Fruit fly (Drosophila melanogaster) whole organism, wandering third instar larva: ENCODE results near the gene CG17839.

Source experiments
- Abd-B ChIP-seq: fragments of >200 bp; optimal IDR thresholded peaks from 2 replicates; lab custom pipeline; 2017; ENCODE audit warnings: missing biosample characterization, missing genetic modification characterization
- CG32264 ChIP-seq: fragments of 200-800 bp; sonication (Bioruptor generic); optimal IDR thresholded peaks from 2 replicates; lab custom pipeline; 2016; ENCODE audit warnings: missing biosample characterization, missing genetic modification characterization
- CG9705 ChIP-seq: fragments of 200-800 bp; sonication (Bioruptor generic); optimal IDR thresholded peaks from 2 replicates; lab custom pipeline; 2018; ENCODE audit warnings: missing biosample characterization, mild to moderate bottlenecking, missing genetic modification characterization
- CrebA ChIP-seq: fragments of 200-800 bp; sonication (Bioruptor generic); optimal IDR thresholded peaks from 2 replicates; lab custom pipeline; 2016; ENCODE audit warnings: missing biosample characterization, mild to moderate bottlenecking, missing genetic modification characterization, borderline replicate concordance
- Dfd ChIP-seq: fragments of >200 bp; optimal IDR thresholded peaks from 2 replicates; lab custom pipeline; 2017; ENCODE audit warnings: missing biosample characterization, missing genetic modification characterization
- Dif ChIP-seq: fragments of 200-275, 200-300 bp; sonication (Bioruptor generic); optimal IDR thresholded peaks from 2 replicates; lab custom pipeline; 2018; ENCODE audit warnings: missing biosample characterization, missing genetic modification characterization; ENCODE audit not compliant: partially characterized antibody
- GATAd ChIP-seq: sonication (Bioruptor generic); optimal IDR thresholded peaks from 2 replicates; lab custom pipeline; 2016; ENCODE audit warnings: missing biosample characterization, missing genetic modification characterization
- HLH106 ChIP-seq: fragments of 200-800 bp; optimal IDR thresholded peaks from 3 replicates; lab custom pipeline; 2019; ENCODE audit warnings: missing biosample characterization, mild to moderate bottlenecking, missing genetic modification characterization, moderate library complexity
- Hnf4 ChIP-seq: fragments of 200-800 bp; sonication (Bioruptor generic); optimal IDR thresholded peaks from 2 replicates; lab custom pipeline; 2016; ENCODE audit warnings: missing biosample characterization, mild to moderate bottlenecking, missing genetic modification characterization
- Hr78 ChIP-seq: fragments of >200 bp; optimal IDR thresholded peaks from 2 replicates; lab custom pipeline; 2017; ENCODE audit warnings: missing biosample characterization, missing genetic modification characterization
- Hr83 ChIP-seq: fragments of 200-300 bp; sonication (Bioruptor generic); optimal IDR thresholded peaks from 2 replicates; lab custom pipeline; 2016; ENCODE audit warnings: missing biosample characterization, mild to moderate bottlenecking, missing genetic modification characterization, moderate library complexity; ENCODE audit not compliant: poor library complexity, severe bottlenecking
- Jra ChIP-seq: sonication (Bioruptor generic); optimal IDR thresholded peaks from 2 replicates; lab custom pipeline; 2016; ENCODE audit warnings: missing biosample characterization, missing genetic modification characterization
- Mio ChIP-seq: sonication (Bioruptor generic); optimal IDR thresholded peaks from 2 replicates; lab custom pipeline; 2016; ENCODE audit warnings: missing biosample characterization, missing genetic modification characterization
- Myc ChIP-seq: fragments of >200 bp; optimal IDR thresholded peaks from 2 replicates; lab custom pipeline; 2017
- N ChIP-seq: fragments of >200 bp; optimal IDR thresholded peaks from 2 replicates; lab custom pipeline; 2018; ENCODE audit warnings: missing biosample characterization, missing external identifiers, missing genetic modification characterization
- OdsH ChIP-seq: fragments of 200-800 bp; sonication (Bioruptor generic); optimal IDR thresholded peaks from 2 replicates; lab custom pipeline; 2016; ENCODE audit warnings: missing biosample characterization, mild to moderate bottlenecking, missing genetic modification characterization
- Rel ChIP-seq, 2 experiments: fragments of 200-800 bp; sonication (Bioruptor generic) in 1 of 2; optimal IDR thresholded peaks; 2 replicates in 1 of 2; 3 replicates in 1 of 2; lab custom pipeline; 2016 to 2019; ENCODE audit warnings: mild to moderate bottlenecking in 2 of 2, missing biosample characterization in 2 of 2, missing genetic modification characterization in 2 of 2, moderate library complexity in 1 of 2
- Sp1 ChIP-seq: fragments of 200-800 bp; sonication (Bioruptor generic); optimal IDR thresholded peaks from 3 replicates; lab custom pipeline; 2019; ENCODE audit warnings: missing biosample characterization, mild to moderate bottlenecking, missing genetic modification characterization, moderate library complexity
- Vsx2 ChIP-seq: fragments of 200-300, 225-300 bp; sonication (Bioruptor generic); optimal IDR thresholded peaks from 2 replicates; lab custom pipeline; 2018; ENCODE audit warnings: missing biosample characterization, missing genetic modification characterization; ENCODE audit not compliant: partially characterized antibody
- br ChIP-seq: fragments of 200-800 bp; sonication (Bioruptor generic); optimal IDR thresholded peaks from 2 replicates; lab custom pipeline; 2016; ENCODE audit warnings: missing biosample characterization, missing genetic modification characterization
- brk ChIP-seq: fragments of 200-800 bp; sonication (Bioruptor generic); optimal IDR thresholded peaks from 2 replicates; lab custom pipeline; 2016; ENCODE audit warnings: missing biosample characterization, mild to moderate bottlenecking, missing genetic modification characterization
- dl ChIP-seq, 2 experiments: fragments of 175-275, 200-275 bp in 1 of 2; fragments of 200-275 bp in 1 of 2; sonication (Bioruptor generic); optimal IDR thresholded peaks; lab custom pipeline; 2018; ENCODE audit warnings: mild to moderate bottlenecking in 2 of 2, missing biosample characterization in 2 of 2, missing genetic modification characterization in 2 of 2, moderate library complexity in 2 of 2; ENCODE audit not compliant: partially characterized antibody in 2 of 2, insufficient read depth in 1 of 2
- dmrt93B ChIP-seq: fragments of 200-800 bp; sonication (Bioruptor generic); optimal IDR thresholded peaks from 2 replicates; lab custom pipeline; 2018; ENCODE audit warnings: missing biosample characterization, mild to moderate bottlenecking, missing genetic modification characterization
- dsf ChIP-seq: sonication (Bioruptor generic); optimal IDR thresholded peaks from 2 replicates; lab custom pipeline; 2016; ENCODE audit warnings: missing biosample characterization, missing genetic modification characterization, borderline replicate concordance
- ey ChIP-seq: fragments of 200-800 bp; sonication (Bioruptor generic); optimal IDR thresholded peaks from 2 replicates; lab custom pipeline; 2016; ENCODE audit warnings: missing biosample characterization, missing genetic modification characterization
- foxo ChIP-seq, 2 experiments: fragments of 200-800 bp; sonication (Bioruptor generic); optimal IDR thresholded peaks; 2 replicates in 1 of 2; 3 replicates in 1 of 2; lab custom pipeline; 2016 to 2017; ENCODE audit warnings: missing biosample characterization in 2 of 2, missing genetic modification characterization in 2 of 2
- fru ChIP-seq: fragments of 200-800 bp; sonication (Bioruptor generic); optimal IDR thresholded peaks from 3 replicates; lab custom pipeline; 2016; ENCODE audit warnings: missing biosample characterization, mild to moderate bottlenecking, missing genetic modification characterization
- h ChIP-seq: fragments of 200-800 bp; sonication (Bioruptor generic); optimal IDR thresholded peaks from 3 replicates; lab custom pipeline; 2016; ENCODE audit warnings: missing biosample characterization, mild to moderate bottlenecking, missing genetic modification characterization
- jim ChIP-seq: fragments of 175-275, 200-325 bp; sonication (Bioruptor generic); optimal IDR thresholded peaks from 2 replicates; lab custom pipeline; 2016; ENCODE audit warnings: missing biosample characterization, mild to moderate bottlenecking, missing genetic modification characterization
- lola ChIP-seq: fragments of >200 bp; optimal IDR thresholded peaks from 2 replicates; lab custom pipeline; 2017; ENCODE audit warnings: missing biosample characterization, missing genetic modification characterization
- pan ChIP-seq: fragments of >200 bp; optimal IDR thresholded peaks from 2 replicates; lab custom pipeline; 2017
- psq ChIP-seq: fragments of 200-800 bp; sonication (Bioruptor generic); optimal IDR thresholded peaks from 3 replicates; lab custom pipeline; 2017; ENCODE audit warnings: missing biosample characterization, mild to moderate bottlenecking, missing genetic modification characterization, moderate library complexity
- rgr ChIP-seq: fragments of 200-800 bp; sonication (Bioruptor generic); optimal IDR thresholded peaks from 3 replicates; lab custom pipeline; 2016; ENCODE audit warnings: missing biosample characterization, mild to moderate bottlenecking, missing genetic modification characterization
- sage ChIP-seq: fragments of 200-800 bp; sonication (Bioruptor generic); optimal IDR thresholded peaks from 2 replicates; lab custom pipeline; 2016; ENCODE audit warnings: missing biosample characterization, mild to moderate bottlenecking, missing genetic modification characterization
- sv ChIP-seq: fragments of 200-800 bp; sonication (Bioruptor generic); optimal IDR thresholded peaks from 3 replicates; lab custom pipeline; 2016; ENCODE audit warnings: missing biosample characterization, missing genetic modification characterization
- tai ChIP-seq: sonication (Bioruptor generic); optimal IDR thresholded peaks from 2 replicates; lab custom pipeline; 2016; ENCODE audit warnings: missing biosample characterization, missing genetic modification characterization
- usp ChIP-seq: fragments of >200 bp; optimal IDR thresholded peaks from 2 replicates; lab custom pipeline; 2017; ENCODE audit warnings: missing biosample characterization, missing genetic modification characterization
- woc ChIP-seq: sonication (Bioruptor generic); optimal IDR thresholded peaks from 2 replicates; lab custom pipeline; 2016; ENCODE audit warnings: missing biosample characterization, mild to moderate bottlenecking, missing genetic modification characterization

Gene CG17839

DNA sequence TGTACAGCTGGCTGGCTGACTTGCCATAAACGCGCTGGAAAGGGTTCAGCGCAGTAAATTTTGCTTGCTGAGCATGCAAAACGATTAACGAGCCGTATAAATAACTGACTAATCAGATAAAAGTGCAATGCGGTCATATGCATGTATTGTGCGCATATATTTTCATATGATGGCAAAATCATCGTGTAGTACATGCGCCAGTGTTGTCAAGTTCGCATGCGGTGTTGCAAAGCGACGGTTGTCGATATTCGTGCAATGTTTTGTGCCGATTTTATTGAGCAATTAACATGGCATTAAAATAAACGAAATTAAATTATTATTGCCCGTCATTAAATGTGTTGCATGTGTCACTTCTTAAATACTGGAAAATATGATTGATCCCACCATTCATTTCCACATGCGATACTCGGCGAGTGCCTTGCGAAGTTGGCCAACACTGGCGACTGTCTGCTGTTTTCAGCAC is 14.8 kb upstream of the CG17839 start:
- TF ChIP-seq Myc (lab: Kevin White, UChicago) (peak; percentile 78), sage (GFP tag; lab: Kevin White, UChicago) (peak; percentile 81), Dif (GFP tag; lab: Kevin White, UChicago) (no peak), Vsx2 (GFP tag; lab: Kevin White, UChicago) (no peak), Jra (GFP tag; lab: Kevin White, UChicago) (peak; percentile 89), brk (peak; percentile 88), GATAd (GFP tag; lab: Kevin White, UChicago) (peak; percentile 88), tai (GFP tag; lab: Kevin White, UChicago) (no peak), Hnf4 (peak; percentile 95), HLH106 (tag; lab: Kevin White, UChicago) (peak; percentile 79), Abd-B (GFP tag; lab: Kevin White, UChicago) (no peak), Sp1 (GFP tag; lab: Kevin White, UChicago) (peak; percentile 71), ey (GFP tag; lab: Kevin White, UChicago) (peak; percentile 87), CG9705 (GFP tag; lab: Kevin White, UChicago) (peak; percentile 80), CG32264 (peak; percentile 74), N (no peak), sv (GFP tag; lab: Kevin White, UChicago) (peak; percentile 54), dmrt93B (GFP tag; lab: Kevin White, UChicago) (peak; percentile 75), rgr (GFP tag; lab: Kevin White, UChicago) (peak; percentile 91), Mio (GFP tag; lab: Kevin White, UChicago) (peak; percentile 44), Rel (GFP tag; optimal IDR thresholded peaks at IDR 0.05; lab: Kevin White, UChicago) (no peak), Rel (tag; optimal IDR thresholded peaks at IDR 0.05; lab: Kevin White, UChicago) (peak; percentile 81), h (GFP tag; lab: Kevin White, UChicago) (peak; percentile 92), Hr83 (GFP tag; lab: Kevin White, UChicago) (peak; percentile 83), dl (GFP tag; optimal IDR thresholded peaks at IDR 0.05; lab: Kevin White, UChicago; ENCODE audit: insufficient read depth in 1 of 2, partially characterized antibody in 2 of 2) (no peak), fru (GFP tag; lab: Kevin White, UChicago) (peak; percentile 88), OdsH (peak; percentile 85), foxo (GFP tag; optimal IDR thresholded peaks at IDR 0.05; lab: Kevin White, UChicago) (peak; percentile 73 to 92), psq (GFP tag; lab: Kevin White, UChicago) (peak; percentile 81), woc (GFP tag; lab: Kevin White, UChicago) (no peak), dsf (peak; percentile 83), br (GFP tag; lab: Kevin White, UChicago) (peak; percentile 90)
- TF ChIP-seq, all 38 proteins: peak for 24

DNA sequence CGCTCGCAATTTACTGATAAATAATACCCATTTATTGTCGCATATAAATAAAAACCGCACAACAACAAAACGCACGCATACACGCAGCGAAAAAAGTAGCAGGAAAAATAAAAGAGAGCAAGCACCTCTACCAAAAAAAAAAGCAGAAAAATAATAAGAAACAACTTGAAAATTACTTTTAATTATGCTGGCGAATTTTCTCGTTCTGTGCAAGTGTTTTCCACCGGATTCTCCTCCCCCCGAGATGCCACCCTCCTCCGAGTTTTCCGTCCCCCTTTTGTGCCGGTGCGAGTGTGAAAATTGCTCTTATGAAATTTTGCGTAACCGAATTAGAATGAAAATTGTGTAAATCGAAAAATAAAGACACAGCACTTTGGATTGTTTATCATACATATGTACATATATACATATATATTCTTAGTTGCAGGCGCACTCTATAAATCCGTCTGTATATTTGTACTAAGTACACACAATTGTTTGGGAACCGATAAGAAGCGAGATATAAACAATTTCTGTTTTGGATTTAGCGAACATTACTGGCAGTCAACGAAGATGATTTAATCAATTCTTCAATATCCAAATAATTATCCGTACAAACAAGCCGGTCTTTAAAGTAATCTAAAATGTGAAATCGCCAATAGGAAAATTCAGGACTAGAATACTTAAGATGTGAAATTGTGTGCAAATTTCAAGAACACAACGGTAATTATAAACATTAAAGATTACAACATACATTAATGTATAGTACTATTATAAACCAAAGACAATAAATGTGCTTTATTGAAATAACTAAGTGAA is 13.9 kb upstream of the CG17839 start:
- TF ChIP-seq sage (GFP tag; lab: Kevin White, UChicago) (no peak), br (GFP tag; lab: Kevin White, UChicago) (no peak), CG32264 (no peak), HLH106 (tag; lab: Kevin White, UChicago) (no peak)

DNA sequence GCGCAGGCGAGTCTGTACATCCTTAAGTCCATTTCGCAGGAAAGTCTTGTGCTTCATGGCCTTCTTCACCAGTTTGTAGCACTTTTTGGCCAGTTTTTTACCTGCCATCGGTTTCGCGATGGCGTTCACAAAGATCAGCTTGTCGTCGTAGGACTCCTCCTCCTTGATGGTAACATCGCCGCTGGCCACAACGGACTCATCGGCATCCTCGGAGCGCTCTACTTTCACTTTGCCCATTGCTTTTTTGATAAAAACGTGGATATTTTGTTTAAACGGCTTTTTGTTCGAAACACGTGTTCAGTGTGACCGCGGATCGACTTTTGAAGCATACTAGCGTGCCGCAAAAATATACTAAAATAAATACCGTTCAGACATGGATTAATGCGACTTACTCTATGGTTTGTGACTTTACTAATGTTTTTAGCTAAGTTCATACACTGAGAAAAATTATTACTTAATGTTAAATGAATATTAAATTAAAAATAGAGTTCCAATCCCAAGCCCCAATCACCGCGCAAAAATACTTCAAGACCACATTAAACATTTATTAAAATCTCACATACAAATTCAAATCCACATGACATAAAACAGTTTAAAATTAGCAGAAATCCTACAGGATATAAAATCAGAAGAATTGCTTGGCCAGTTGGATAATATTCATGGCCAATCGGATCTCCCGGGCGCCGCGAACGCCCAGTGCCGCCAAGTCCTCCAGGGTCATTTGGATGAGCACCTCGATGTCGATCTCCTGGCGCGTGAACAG is 2.9 kb upstream of the CG17839 start, which contains the start of gene NHP2:
NHP2 (minus strand) TSS at position 315 of the 763 bp plus-strand sequence.
- TF ChIP-seq Myc (lab: Kevin White, UChicago), result peak; percentile 38
- TF ChIP-seq sv (GFP tag; lab: Kevin White, UChicago), result peak; percentile 47
- no peak for TF ChIP-seq Mio (GFP tag; lab: Kevin White, UChicago)
- no peak for TF ChIP-seq tai (GFP tag; lab: Kevin White, UChicago)
- TF ChIP-seq usp (GFP tag; lab: Kevin White, UChicago), result no peak
- no peak for TF ChIP-seq GATAd (GFP tag; lab: Kevin White, UChicago)
- TF ChIP-seq Sp1 (GFP tag; lab: Kevin White, UChicago), result peak; percentile 72
- no peak for TF ChIP-seq Hr78 (GFP tag; lab: Kevin White, UChicago)
- TF ChIP-seq dsf, result no peak
- peak; percentile 53 for TF ChIP-seq CG9705 (GFP tag; lab: Kevin White, UChicago)
- peak; percentile 60 for TF ChIP-seq ey (GFP tag; lab: Kevin White, UChicago)
- peak; percentile 68 for TF ChIP-seq fru (GFP tag; lab: Kevin White, UChicago)
- TF ChIP-seq Abd-B (GFP tag; lab: Kevin White, UChicago), result no peak
- no peak for TF ChIP-seq Jra (GFP tag; lab: Kevin White, UChicago)
- no peak for TF ChIP-seq pan (lab: Kevin White, UChicago)
- TF ChIP-seq woc (GFP tag; lab: Kevin White, UChicago), result no peak
- TF ChIP-seq CrebA, result no peak
- TF ChIP-seq Dfd (GFP tag; lab: Kevin White, UChicago), result no peak
- TF ChIP-seq OdsH, result peak; percentile 65
- TF ChIP-seq lola, result no peak
- TF ChIP-seq foxo (GFP tag; optimal IDR thresholded peaks at IDR 0.05; lab: Kevin White, UChicago), result peak in 1 of 2 experiments; percentile 78
- no peak for TF ChIP-seq N
- TF ChIP-seq jim, result no peak
- TF ChIP-seq HLH106 (tag; lab: Kevin White, UChicago), result peak; percentile 75
- peak; percentile 20 for TF ChIP-seq Rel (GFP tag; optimal IDR thresholded peaks at IDR 0.05; lab: Kevin White, UChicago)
- peak; percentile 48 for TF ChIP-seq Rel (tag; optimal IDR thresholded peaks at IDR 0.05; lab: Kevin White, UChicago)
- TF ChIP-seq brk, result no peak
- TF ChIP-seq rgr (GFP tag; lab: Kevin White, UChicago), result no peak
- no peak for TF ChIP-seq Hr83 (GFP tag; lab: Kevin White, UChicago)
- peak; percentile 74 for TF ChIP-seq sage (GFP tag; lab: Kevin White, UChicago)
- TF ChIP-seq CG32264, result peak; percentile 35
